Worm (Caenorhabditis elegans): ENCODE results near the gene srz-9.

- TF ChIP-seq hmg-1.2 (GFP tag; IDR thresholded peaks at IDR 0.05) (peak; percentile 79), C06A6.2 (GFP tag; conservative IDR thresholded peaks at IDR 0.05) (no peak), nhr-90 (tag; optimal IDR thresholded peaks at IDR 0.05) (no peak), cebp-1 (GFP tag; IDR thresholded peaks at IDR 0.05) (no peak), cebp-1 (tag; optimal IDR thresholded peaks at IDR 0.05) (no peak), ztf-26 (tag; optimal IDR thresholded peaks at IDR 0.05) (no peak), hsf-1 (GFP tag; IDR thresholded peaks at IDR 0.05) (no peak), snpc-1.1 (tag; optimal IDR thresholded peaks at IDR 0.05; ENCODE audit: insufficient read depth) (no peak), D2030.7 (GFP tag; IDR thresholded peaks at IDR 0.05) (no peak), efl-1 (GFP tag; optimal IDR thresholded peaks at IDR 0.05) (no peak), snpc-4 (GFP tag; optimal IDR thresholded peaks at IDR 0.05) (no peak), snpc-4 (tag; optimal IDR thresholded peaks at IDR 0.05) (no peak), Y79H2A.3 (GFP tag; conservative IDR thresholded peaks at IDR 0.05) (no peak), pha-4 (tag; optimal IDR thresholded peaks at IDR 0.05) (no peak), madf-8 (GFP tag; conservative IDR thresholded peaks at IDR 0.05) (no peak)
Observed at ce11 chrIII:1229510-1229909, 34.3 kb upstream of the srz-9 start.
